Fruit fly (Drosophila melanogaster): ENCODE data around the gene CecC.

Gene CecC

dm6 chr3R:30191462-30191874 is 24.8 kb upstream of the CecC start (continued):
- TF ChIP-seq gcm (GFP tag; optimal IDR thresholded peaks at IDR 0.05) (no peak), CG17186 (GFP tag; optimal IDR thresholded peaks at IDR 0.05) (no peak), HLH54F (GFP tag; optimal IDR thresholded peaks at IDR 0.05) (peak; percentile 50), repo (GFP tag; optimal IDR thresholded peaks at IDR 0.05) (peak; percentile 30), odd (GFP tag; optimal IDR thresholded peaks at IDR 0.05) (no peak), Nf-YB (GFP tag; optimal IDR thresholded peaks at IDR 0.05) (no peak), CTCF (GFP tag; optimal IDR thresholded peaks at IDR 0.05) (no peak), CG3995 (GFP tag; optimal IDR thresholded peaks at IDR 0.05) (no peak), CG10209 (GFP tag; optimal IDR thresholded peaks at IDR 0.05) (peak; percentile 23), pnt (GFP tag; optimal IDR thresholded peaks at IDR 0.05) (peak; percentile 58), grn (GFP tag; optimal IDR thresholded peaks at IDR 0.05) (no peak), CG14441 (GFP tag; IDR thresholded peaks at IDR 0.05) (peak; percentile 31; the same call in 1 of the 2 replicates), Hr51 (GFP tag; optimal IDR thresholded peaks at IDR 0.05) (peak in 1 of 2 experiments; percentile 65), CG7963 (GFP tag; IDR thresholded peaks at IDR 0.05; ENCODE audit: partially characterized antibody) (no peak), bsh (GFP tag; optimal IDR thresholded peaks at IDR 0.05) (peak in 1 of 2 experiments; percentile 27), CG3281 (GFP tag; optimal IDR thresholded peaks at IDR 0.05) (no peak), CG6254 (GFP tag; optimal IDR thresholded peaks at IDR 0.05) (no peak), CG15011 (GFP tag; optimal IDR thresholded peaks at IDR 0.05) (no peak), oc (tag; optimal IDR thresholded peaks at IDR 0.05) (no peak), sob (GFP tag; IDR thresholded peaks at IDR 0.05) (no peak), onecut (GFP tag; IDR thresholded peaks at IDR 0.05) (no peak), pros (GFP tag; optimal IDR thresholded peaks at IDR 0.05) (no peak), Mes4 (GFP tag; optimal IDR thresholded peaks at IDR 0.05) (peak; percentile 50), az2 (GFP tag; optimal IDR thresholded peaks at IDR 0.05) (peak; percentile 34), CG14667 (GFP tag; IDR thresholded peaks at IDR 0.05) (no peak), slbo (GFP tag; IDR thresholded peaks at IDR 0.05) (peak; percentile 19; the same call in 1 of the 2 replicates), usp (GFP tag; optimal IDR thresholded peaks at IDR 0.05) (no peak), CG33213 (GFP tag; optimal IDR thresholded peaks at IDR 0.05) (no peak), eyg (GFP tag; optimal IDR thresholded peaks at IDR 0.05) (peak; percentile 32), Bteb2 (GFP tag; optimal IDR thresholded peaks at IDR 0.05) (no peak), crol (GFP tag; IDR thresholded peaks at IDR 0.05) (no peak), CG15514 (GFP tag; optimal IDR thresholded peaks at IDR 0.05) (no peak), Hr39 (optimal IDR thresholded peaks at IDR 0.05) (no peak), CG1233 (GFP tag; optimal IDR thresholded peaks at IDR 0.05) (peak; percentile 29), scrt (GFP tag; optimal IDR thresholded peaks at IDR 0.05) (no peak), dati (GFP tag; IDR thresholded peaks at IDR 0.05) (no peak), CG10979 (tag; optimal IDR thresholded peaks at IDR 0.05) (peak; percentile 36), CG9609 (GFP tag; optimal IDR thresholded peaks at IDR 0.05) (peak; percentile 48), inv (GFP tag; IDR thresholded peaks at IDR 0.05; ENCODE audit: partially characterized antibody) (no peak), CG9797 (GFP tag; optimal IDR thresholded peaks at IDR 0.05) (no peak), CG32772 (GFP tag; IDR thresholded peaks at IDR 0.05) (no peak), CG8089 (GFP tag; optimal IDR thresholded peaks at IDR 0.05) (peak; percentile 16), cad (GFP tag; optimal IDR thresholded peaks at IDR 0.05) (no peak), CG11504 (tag; optimal IDR thresholded peaks at IDR 0.05) (peak; percentile 54), aop (GFP tag; IDR thresholded peaks at IDR 0.05) (no peak), crp (GFP tag; optimal IDR thresholded peaks at IDR 0.05) (no peak), CG16863 (GFP tag; optimal IDR thresholded peaks at IDR 0.05) (peak; percentile 61), CG18262 (tag; optimal IDR thresholded peaks at IDR 0.05) (peak; percentile 58), Bdp1 (GFP tag; optimal IDR thresholded peaks at IDR 0.05) (no peak), CG17361 (GFP tag; IDR thresholded peaks at IDR 0.05) (peak; percentile 83), bigmax (GFP tag; optimal IDR thresholded peaks at IDR 0.05) (no peak), GATAe (GFP tag; conservative IDR thresholded peaks at IDR 0.05) (no peak)

All from whole organism, embryonic.